Worm (Caenorhabditis elegans) whole organism, L2 larva: Measurements from ENCODE around the gene srbc-71.

ENCODE experiments used
- F13H6.1 ChIP-seq: sonication (generic microtip); optimal IDR thresholded peaks from 2 replicates; lab custom pipeline; 2016; ENCODE audit warnings: missing genetic modification characterization, missing compliant biosample characterization
- alr-1 ChIP-seq: fragments of 150-350 bp; optimal IDR thresholded peaks from 2 replicates; lab custom pipeline; 2014; ENCODE audit warnings: missing biosample characterization, missing genetic modification characterization
- ama-1 ChIP-seq: fragments of 150-350 bp; optimal IDR thresholded peaks from 2 replicates; lab custom pipeline; 2018; ENCODE audit warnings: inconsistent platforms
- egl-27 ChIP-seq: sonication (generic microtip); optimal IDR thresholded peaks from 3 replicates; lab custom pipeline; 2017; ENCODE audit warnings: missing biosample characterization, missing genetic modification reagents, missing genetic modification characterization
- elt-1 ChIP-seq: fragments of 150-350 bp; optimal IDR thresholded peaks from 2 replicates; lab custom pipeline; 2014; ENCODE audit warnings: missing biosample characterization, missing genetic modification characterization
- elt-3 ChIP-seq: sonication (generic microtip); optimal IDR thresholded peaks from 2 replicates; lab custom pipeline; 2017; ENCODE audit warnings: missing biosample characterization, missing genetic modification characterization
- lin-39 ChIP-seq: fragments of 150-350 bp; optimal IDR thresholded peaks from 2 replicates; lab custom pipeline; 2014; ENCODE audit warnings: missing biosample characterization, missing genetic modification reagents, missing genetic modification characterization
- mdl-1 ChIP-seq, 2 experiments: fragments of 150-350 bp in 1 of 2; sonication (generic microtip) in 1 of 2; optimal IDR thresholded peaks; 2 replicates each; lab custom pipeline; 2017; ENCODE audit warnings: missing biosample characterization in 2 of 2, missing genetic modification characterization in 2 of 2
- nhr-6 ChIP-seq: fragments of 150-350 bp; optimal IDR thresholded peaks from 2 replicates; lab custom pipeline; 2014; ENCODE audit warnings: missing biosample characterization, missing genetic modification characterization
- skn-1 ChIP-seq: sonication (generic microtip); optimal IDR thresholded peaks from 2 replicates; lab custom pipeline; 2017; ENCODE audit warnings: missing biosample characterization, missing genetic modification characterization
- unc-62 ChIP-seq: fragments of 150-350 bp; optimal IDR thresholded peaks from 2 replicates; lab custom pipeline; 2014; ENCODE audit warnings: missing biosample characterization, missing genetic modification reagents, missing genetic modification characterization
- ztf-11 ChIP-seq: sonication (generic microtip); optimal IDR thresholded peaks from 2 replicates; lab custom pipeline; 2017; ENCODE audit warnings: missing biosample characterization, missing genetic modification characterization
- ztf-4 ChIP-seq: fragments of 150-350 bp; optimal IDR thresholded peaks from 2 replicates; lab custom pipeline; 2014; ENCODE audit warnings: missing biosample characterization, missing genetic modification characterization

DNA sequence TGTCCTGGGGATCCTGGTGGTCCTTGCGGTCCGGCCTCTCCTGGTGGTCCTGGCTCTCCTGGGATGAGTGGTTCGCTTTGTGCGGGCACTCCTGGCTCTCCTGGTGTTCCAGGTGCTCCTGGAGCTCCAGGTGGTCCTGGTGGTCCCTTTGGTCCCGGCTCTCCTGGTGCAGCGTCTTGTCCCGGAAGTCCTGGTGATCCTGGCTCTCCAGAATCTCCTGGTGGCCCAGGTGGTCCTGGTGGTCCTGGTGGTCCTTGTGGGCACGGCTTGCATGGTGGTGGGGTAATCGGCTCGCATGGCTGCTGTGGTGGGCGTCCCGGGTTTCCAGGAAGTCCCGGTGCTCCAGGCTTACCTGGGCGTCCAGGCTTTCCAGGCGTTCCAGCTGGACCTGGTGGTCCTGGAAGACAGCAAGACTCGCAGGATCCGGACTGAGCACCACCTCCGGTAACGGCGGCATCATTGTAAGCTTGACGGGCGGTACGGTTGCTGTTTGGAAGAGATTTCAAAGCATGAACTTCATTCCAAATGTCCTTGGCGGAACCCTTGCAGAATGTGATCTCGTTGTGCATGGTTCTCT is 18.2 kb upstream of the srbc-71 start:
- no peak for TF ChIP-seq egl-27
- no peak for TF ChIP-seq ztf-11 (tag; lab: Kevin White, UChicago)
- TF ChIP-seq lin-39 (tag; lab: Kevin White, UChicago), result no peak
- TF ChIP-seq ztf-4 (tag; lab: Kevin White, UChicago), result no peak
- no peak for TF ChIP-seq F13H6.1
- no peak for TF ChIP-seq alr-1 (tag; lab: Kevin White, UChicago)
- no peak for TF ChIP-seq elt-1 (tag; lab: Kevin White, UChicago)
- TF ChIP-seq nhr-6, result no peak
- TF ChIP-seq ama-1 (lab: Kevin White, UChicago), result no peak
- TF ChIP-seq mdl-1 (tag; optimal IDR thresholded peaks at IDR 0.05; lab: Kevin White, UChicago), result no peak
- no peak for TF ChIP-seq skn-1 (tag; lab: Kevin White, UChicago)
- TF ChIP-seq elt-3 (tag; lab: Kevin White, UChicago), result no peak
- TF ChIP-seq unc-62, result no peak
